Worm (Caenorhabditis elegans) whole organism, young adult: ENCODE measurements around the gene ZK632.2.
A peak's percentile ranks its signal among the peaks of the same experiment; 100 is the strongest.

Experiments
- B0035.1 ChIP-seq: sonication (generic microtip); optimal IDR thresholded peaks from 2 replicates; lab custom pipeline; 2016; ENCODE audit warnings: missing genetic modification characterization, mild to moderate bottlenecking, missing compliant biosample characterization, missing genotype, missing genetic modification reagents
- B0336.3 ChIP-seq: fragments of 200-800 bp; sonication (Bioruptor generic); IDR thresholded peaks from 2 replicates; pipeline ENCODE4 v1.3.6; 2022; ENCODE audit warnings: missing genetic modification characterization, missing compliant biosample characterization
- K11D2.4 ChIP-seq: fragments of 200-800 bp; sonication (Bioruptor generic); IDR thresholded peaks from 2 replicates; pipeline ENCODE4 v1.3.6; 2022; ENCODE audit warnings: missing genetic modification reagents, missing genetic modification characterization, missing compliant biosample characterization
- Y53F4B.3 ChIP-seq: fragments of 200-800 bp; sonication (Bioruptor generic); IDR thresholded peaks from 2 replicates; pipeline ENCODE4 v1.3.6; 2022; ENCODE audit warnings: missing genetic modification reagents, missing genetic modification characterization, missing compliant biosample characterization
- Y67H2A.10 ChIP-seq: fragments of 200-800 bp; sonication (Bioruptor generic); conservative IDR thresholded peaks from 2 replicates; pipeline ENCODE4 v1.3.6; 2022; ENCODE audit warnings: missing genetic modification reagents, missing genetic modification characterization, missing compliant biosample characterization
- aptf-2 ChIP-seq: fragments of 200-800 bp; sonication (Bioruptor generic); conservative IDR thresholded peaks from 2 replicates; pipeline ENCODE4 v1.3.6; 2022; ENCODE audit warnings: missing genetic modification reagents, missing genetic modification characterization, missing compliant biosample characterization
- atf-7 ChIP-seq: sonication (generic microtip); optimal IDR thresholded peaks from 2 replicates; lab custom pipeline; 2017; ENCODE audit warnings: mild to moderate bottlenecking, missing genetic modification characterization, missing compliant biosample characterization
- attf-3 ChIP-seq: fragments of 200-800 bp; sonication (Bioruptor generic); conservative IDR thresholded peaks from 2 replicates; pipeline ENCODE4 v1.3.6; 2022; ENCODE audit warnings: missing genetic modification reagents, missing genetic modification characterization, missing compliant biosample characterization
- attf-6 ChIP-seq: fragments of 200-800 bp; sonication (Bioruptor generic); IDR thresholded peaks from 2 replicates; pipeline ENCODE4 v1.3.6; 2022; ENCODE audit warnings: missing genetic modification reagents, missing genetic modification characterization, missing compliant biosample characterization
- bed-1 ChIP-seq: fragments of 200-800 bp; sonication (Bioruptor generic); IDR thresholded peaks from 2 replicates; pipeline ENCODE4 v1.3.6; 2022; ENCODE audit warnings: missing genetic modification reagents, missing genetic modification characterization, missing compliant biosample characterization
- ccch-3 ChIP-seq: fragments of 200-800 bp; sonication (Bioruptor generic); optimal IDR thresholded peaks from 2 replicates; lab custom pipeline; 2018; ENCODE audit warnings: mild to moderate bottlenecking, missing genetic modification characterization, missing compliant biosample characterization
- cebp-2 ChIP-seq: fragments of 200-800 bp; sonication (Bioruptor generic); IDR thresholded peaks from 2 replicates; pipeline ENCODE4 v1.3.6; 2022; ENCODE audit warnings: missing genetic modification characterization, missing compliant biosample characterization
- ceh-27 ChIP-seq: fragments of 200-800 bp; sonication (Bioruptor generic); optimal IDR thresholded peaks from 2 replicates; lab custom pipeline; 2018; ENCODE audit warnings: mild to moderate bottlenecking, missing genetic modification characterization, moderate library complexity, missing compliant biosample characterization
- ceh-79 ChIP-seq: sonication (generic microtip); optimal IDR thresholded peaks from 2 replicates; lab custom pipeline; 2017; ENCODE audit warnings: mild to moderate bottlenecking, missing genetic modification characterization, missing compliant biosample characterization
- chd-7 ChIP-seq: sonication (generic microtip); optimal IDR thresholded peaks from 2 replicates; lab custom pipeline; 2016; ENCODE audit warnings: mild to moderate bottlenecking, missing genetic modification characterization, moderate library complexity, missing compliant biosample characterization
- die-1 ChIP-seq: sonication (generic microtip); optimal IDR thresholded peaks from 2 replicates; lab custom pipeline; 2016; ENCODE audit warnings: missing genotype, mild to moderate bottlenecking, missing genetic modification characterization, missing compliant biosample characterization
- dox-1 ChIP-seq: fragments of 200-800 bp; sonication (Bioruptor generic); IDR thresholded peaks from 2 replicates; pipeline ENCODE4 v1.3.6; 2022; ENCODE audit warnings: missing genetic modification reagents, missing genetic modification characterization, missing compliant biosample characterization
- dpl-1 ChIP-seq: fragments of 150-350 bp; optimal IDR thresholded peaks from 2 replicates; lab custom pipeline; 2014; ENCODE audit warnings: missing biosample characterization, missing genetic modification reagents, missing genetic modification characterization
- efl-1 ChIP-seq: fragments of 150-350 bp; optimal IDR thresholded peaks from 2 replicates; lab custom pipeline; 2014; ENCODE audit warnings: missing biosample characterization, missing genetic modification reagents, missing genetic modification characterization
- egl-44 ChIP-seq: fragments of 200-800 bp; sonication (Bioruptor generic); IDR thresholded peaks from 2 replicates; pipeline ENCODE4 v1.3.6; 2022; ENCODE audit warnings: missing genetic modification reagents, missing genetic modification characterization, missing compliant biosample characterization
- egrh-3 ChIP-seq: fragments of 200-800 bp; sonication (Bioruptor generic); IDR thresholded peaks from 2 replicates; pipeline ENCODE4 v1.3.6; 2022; ENCODE audit warnings: missing genetic modification reagents, missing genetic modification characterization, missing compliant biosample characterization
- hlh-12 ChIP-seq: sonication (generic microtip); optimal IDR thresholded peaks from 2 replicates; lab custom pipeline; 2016; ENCODE audit warnings: missing genetic modification characterization, missing compliant biosample characterization
- hmg-1.2 ChIP-seq: fragments of 200-800 bp; sonication (Bioruptor generic); IDR thresholded peaks from 2 replicates; pipeline ENCODE4 v1.3.6; 2022; ENCODE audit warnings: missing genetic modification reagents, missing genetic modification characterization, missing compliant biosample characterization
- hrde-1 ChIP-seq: sonication (generic microtip); optimal IDR thresholded peaks from 2 replicates; lab custom pipeline; 2016; ENCODE audit warnings: missing genetic modification characterization, mild to moderate bottlenecking, missing compliant biosample characterization, moderate library complexity, missing genotype, missing genetic modification reagents, borderline replicate concordance
- hsf-1 ChIP-seq: fragments of 200-800 bp; sonication (Bioruptor generic); IDR thresholded peaks from 2 replicates; pipeline ENCODE4 v1.3.6; 2022; ENCODE audit warnings: missing genetic modification reagents, missing genetic modification characterization, missing compliant biosample characterization
- let-526 ChIP-seq: fragments of 200-800 bp; sonication (Bioruptor generic); IDR thresholded peaks from 2 replicates; pipeline ENCODE4 v1.3.6; 2022; ENCODE audit warnings: missing genetic modification reagents, missing genetic modification characterization, missing compliant biosample characterization
- let-607 ChIP-seq, 2 experiments: fragments of 200-800 bp in 1 of 2; sonication (Bioruptor generic) in 1 of 2; sonication (generic microtip) in 1 of 2; optimal IDR thresholded peaks; 2 replicates each; lab custom pipeline; 2016 to 2018; ENCODE audit warnings: mild to moderate bottlenecking in 2 of 2, missing compliant biosample characterization in 2 of 2, missing genetic modification characterization in 2 of 2, moderate library complexity in 2 of 2, missing genotype in 1 of 2
- lsl-1 ChIP-seq: fragments of 200-800 bp; sonication (Bioruptor generic); optimal IDR thresholded peaks from 2 replicates; lab custom pipeline; 2018; ENCODE audit warnings: mild to moderate bottlenecking, missing genetic modification characterization, moderate library complexity, missing compliant biosample characterization
- madf-10 ChIP-seq: sonication (generic microtip); optimal IDR thresholded peaks from 2 replicates; lab custom pipeline; 2016; ENCODE audit warnings: mild to moderate bottlenecking, missing genetic modification characterization, missing compliant biosample characterization
- madf-3 ChIP-seq: fragments of 200-800 bp; sonication (Bioruptor generic); IDR thresholded peaks from 2 replicates; pipeline ENCODE4 v1.3.6; 2022; ENCODE audit warnings: missing genetic modification reagents, missing genetic modification characterization, missing compliant biosample characterization
- mcd-1 ChIP-seq: fragments of 200-800 bp; sonication (Bioruptor generic); IDR thresholded peaks from 2 replicates; pipeline ENCODE4 v1.3.6; 2022; ENCODE audit warnings: missing genetic modification reagents, missing genetic modification characterization, missing compliant biosample characterization
- mel-28 ChIP-seq: sonication (generic microtip); optimal IDR thresholded peaks from 2 replicates; lab custom pipeline; 2016; ENCODE audit warnings: borderline replicate concordance, mild to moderate bottlenecking, missing genetic modification characterization, missing compliant biosample characterization
- nfya-1 ChIP-seq: sonication (generic microtip); optimal IDR thresholded peaks from 2 replicates; lab custom pipeline; 2017; ENCODE audit warnings: antibody characterized with exemption, missing compliant biosample characterization, missing genetic modification characterization, borderline replicate concordance; ENCODE audit not compliant: insufficient read depth
- nfya-2 ChIP-seq: fragments of 200-800 bp; sonication (Bioruptor generic); IDR thresholded peaks from 2 replicates; pipeline ENCODE4 v1.3.6; 2022; ENCODE audit warnings: missing genetic modification reagents, missing genetic modification characterization, missing compliant biosample characterization
- nfyb-1 ChIP-seq: fragments of 200-800 bp; sonication (Bioruptor generic); IDR thresholded peaks from 2 replicates; pipeline ENCODE4 v1.3.6; 2022; ENCODE audit warnings: missing genetic modification reagents, missing genetic modification characterization, missing compliant biosample characterization
- nhr-120 ChIP-seq: fragments of 200-800 bp; sonication (Bioruptor generic); IDR thresholded peaks from 2 replicates; pipeline ENCODE4 v1.3.6; 2022; ENCODE audit warnings: missing genetic modification characterization, missing compliant biosample characterization
- nhr-179 ChIP-seq: sonication (generic microtip); optimal IDR thresholded peaks from 2 replicates; lab custom pipeline; 2016; ENCODE audit warnings: mild to moderate bottlenecking, missing genetic modification characterization, missing compliant biosample characterization
- nhr-27 ChIP-seq: fragments of 200-800 bp; sonication (Bioruptor generic); optimal IDR thresholded peaks from 2 replicates; lab custom pipeline; 2018; ENCODE audit warnings: mild to moderate bottlenecking, missing genetic modification characterization, moderate library complexity, missing compliant biosample characterization
- nhr-90 ChIP-seq: sonication (generic microtip); optimal IDR thresholded peaks from 2 replicates; lab custom pipeline; 2016; ENCODE audit warnings: missing genotype, mild to moderate bottlenecking, missing genetic modification characterization, missing compliant biosample characterization
- rec-8 ChIP-seq, 2 experiments: sonication (generic microtip); optimal IDR thresholded peaks; 2 replicates each; lab custom pipeline; 2016; ENCODE audit warnings: mild to moderate bottlenecking in 2 of 2, missing genetic modification characterization in 2 of 2, missing genetic modification reagents in 2 of 2, missing genotype in 2 of 2, missing biosample characterization in 1 of 2, missing compliant biosample characterization in 1 of 2, moderate library complexity in 1 of 2
- snpc-3.4 ChIP-seq: sonication (generic microtip); optimal IDR thresholded peaks from 2 replicates; lab custom pipeline; 2017; ENCODE audit warnings: missing genetic modification characterization, mild to moderate bottlenecking, missing compliant biosample characterization, antibody characterized with exemption, moderate library complexity, missing genotype, missing genetic modification reagents
- snpc-4 ChIP-seq, 5 experiments: fragments of 150-350 bp in 1 of 5; sonication (generic microtip) in 4 of 5; optimal IDR thresholded peaks; 2 replicates each; lab custom pipeline; 2014 to 2018; ENCODE audit warnings: missing genetic modification characterization in 5 of 5, missing biosample characterization in 3 of 5, antibody characterized with exemption in 2 of 5, mild to moderate bottlenecking in 2 of 5, missing compliant biosample characterization in 2 of 5, missing genotype in 2 of 5, moderate library complexity in 2 of 5, missing genetic modification reagents in 1 of 5
- somi-1 ChIP-seq: fragments of 200-800 bp; sonication (Bioruptor generic); optimal IDR thresholded peaks from 2 replicates; lab custom pipeline; 2018; ENCODE audit warnings: mild to moderate bottlenecking, missing genetic modification characterization, missing compliant biosample characterization
- sptf-2 ChIP-seq: fragments of 200-800 bp; sonication (Bioruptor generic); optimal IDR thresholded peaks from 2 replicates; lab custom pipeline; 2018; ENCODE audit warnings: mild to moderate bottlenecking, missing genetic modification characterization, missing compliant biosample characterization
- tbx-9 ChIP-seq: sonication (generic microtip); optimal IDR thresholded peaks from 2 replicates; lab custom pipeline; 2016; ENCODE audit warnings: borderline replicate concordance, missing genetic modification characterization, inconsistent platforms, missing compliant biosample characterization
- xnd-1 ChIP-seq: sonication (generic microtip); optimal IDR thresholded peaks from 2 replicates; lab custom pipeline; 2016; ENCODE audit warnings: missing genotype, missing genetic modification reagents, missing genetic modification characterization, missing compliant biosample characterization
- ztf-22 ChIP-seq: fragments of 200-800 bp; sonication (Bioruptor generic); optimal IDR thresholded peaks from 2 replicates; lab custom pipeline; 2018; ENCODE audit warnings: mild to moderate bottlenecking, missing genetic modification characterization, moderate library complexity, missing compliant biosample characterization

ZK632.2 gene

DNA sequence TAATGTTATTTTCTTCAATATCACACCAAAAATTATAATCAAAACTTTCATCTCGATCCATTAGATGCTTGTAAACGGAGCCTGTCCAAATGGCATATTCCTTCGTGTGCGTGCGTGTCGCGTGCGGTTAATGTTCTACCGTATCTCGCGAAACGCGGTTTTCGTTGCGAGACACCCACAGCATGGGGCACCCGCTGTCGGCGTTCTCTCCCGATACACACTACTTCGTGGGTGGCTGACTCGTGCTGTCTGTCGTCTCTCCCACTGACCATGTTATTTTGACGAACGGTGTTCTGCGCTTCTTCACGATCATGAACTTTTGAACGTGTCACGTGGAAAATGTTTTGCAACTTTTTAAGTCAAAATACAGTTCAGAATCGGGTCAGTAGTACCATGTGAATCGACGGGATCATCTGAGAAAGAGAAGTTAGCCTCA, 33.4 kb upstream of the ZK632.2 start (continued):
- peak; percentile 94 for TF ChIP-seq madf-10 (tag; lab: Kevin White, UChicago)
- no peak for TF ChIP-seq nhr-120 (GFP tag; lab: Robert Waterston, UW)
- 0 out of 2 replicates have a peak, but pooled peaks have one; percentile 40 for TF ChIP-seq aptf-2 (GFP tag; lab: Robert Waterston, UW)
- no peak for TF ChIP-seq nfya-1 (tag; lab: Kevin White, UChicago)
- TF ChIP-seq nhr-179 (tag; lab: Kevin White, UChicago), result no peak
- TF ChIP-seq ztf-22, result peak; percentile 97
- peak; percentile 98 for TF ChIP-seq let-526 (GFP tag; lab: Robert Waterston, UW)
- TF ChIP-seq hmg-1.2 (GFP tag; lab: Robert Waterston, UW), result peak; percentile 95
- peak; percentile 90 for TF ChIP-seq B0035.1 (tag; lab: Kevin White, UChicago)
- peak; percentile 54 for TF ChIP-seq egrh-3 (GFP tag; lab: Robert Waterston, UW)
- no peak for TF ChIP-seq hrde-1
- TF ChIP-seq xnd-1 (tag; lab: Kevin White, UChicago), result no peak
- peak; percentile 19 for TF ChIP-seq dpl-1
- peak; percentile 99 for TF ChIP-seq somi-1
- TF ChIP-seq snpc-3.4 (tag; lab: Kevin White, UChicago), result peak; percentile 55
- peak; percentile 97 for TF ChIP-seq bed-1 (GFP tag; lab: Robert Waterston, UW)
- TF ChIP-seq attf-6 (GFP tag; lab: Robert Waterston, UW), result peak; percentile 44; the same call in 1 of the 2 replicates
- peak; percentile 91 to 94 for TF ChIP-seq let-607 (tag; optimal IDR thresholded peaks at IDR 0.05; lab: Kevin White, UChicago)
- TF ChIP-seq die-1 (tag; lab: Kevin White, UChicago), result peak; percentile 62
- TF ChIP-seq rec-8 (tag; optimal IDR thresholded peaks at IDR 0.05; lab: Kevin White, UChicago), result no peak
- TF ChIP-seq cebp-2 (GFP tag; lab: Robert Waterston, UW), result peak; percentile 95
- TF ChIP-seq hsf-1 (GFP tag; lab: Robert Waterston, UW), result peak; percentile 72
- TF ChIP-seq nfya-2 (GFP tag; lab: Robert Waterston, UW), result 0 out of 2 replicates have a peak, but pooled peaks have one; percentile 87
- peak; percentile 59 for TF ChIP-seq ccch-3
- peak; percentile 92 for TF ChIP-seq nhr-27
- TF ChIP-seq efl-1 (GFP tag; lab: Kevin White, UChicago), result no peak
- TF ChIP-seq mcd-1 (GFP tag; lab: Robert Waterston, UW), result peak; percentile 96
- TF ChIP-seq sptf-2 (GFP tag; lab: Kevin White, UChicago), result peak; percentile 17
- peak; percentile 96 for TF ChIP-seq egl-44 (GFP tag; lab: Robert Waterston, UW)
- TF ChIP-seq K11D2.4 (GFP tag; lab: Robert Waterston, UW), result peak; percentile 98
- peak; percentile 74 for TF ChIP-seq attf-3 (GFP tag; lab: Robert Waterston, UW)
- TF ChIP-seq Y67H2A.10 (GFP tag; lab: Robert Waterston, UW), result peak; percentile 99
- TF ChIP-seq tbx-9, result no peak
- TF ChIP-seq mel-28 (tag; lab: Kevin White, UChicago), result peak; percentile 56
- TF ChIP-seq nfyb-1 (GFP tag; lab: Robert Waterston, UW), result peak; percentile 99
- TF ChIP-seq Y53F4B.3 (GFP tag; lab: Robert Waterston, UW), result no peak
- peak; percentile 29 for TF ChIP-seq lsl-1 (GFP tag; lab: Kevin White, UChicago)
- peak; percentile 99 for TF ChIP-seq chd-7 (tag; lab: Kevin White, UChicago)
- peak; percentile 98 for TF ChIP-seq ceh-27 (GFP tag; lab: Kevin White, UChicago)
- TF ChIP-seq snpc-4 (GFP tag; optimal IDR thresholded peaks at IDR 0.05; lab: Kevin White, UChicago), result peak; percentile 43
- peak in 3 of 4 experiments; percentile 57 to 84 (median 83) for TF ChIP-seq snpc-4 (tag; optimal IDR thresholded peaks at IDR 0.05; lab: Kevin White, UChicago)
- peak; percentile 97 for TF ChIP-seq atf-7 (tag; lab: Kevin White, UChicago)
- peak; percentile 97 for TF ChIP-seq dox-1 (GFP tag; lab: Robert Waterston, UW)
- TF ChIP-seq ceh-79 (tag; lab: Kevin White, UChicago), result peak; percentile 77
- TF ChIP-seq B0336.3 (GFP tag; lab: Robert Waterston, UW), result peak; percentile 99
- TF ChIP-seq hlh-12, result no peak
- peak; percentile 100 for TF ChIP-seq madf-3 (GFP tag; lab: Robert Waterston, UW)
- peak; percentile 94 for TF ChIP-seq nhr-90 (tag; lab: Kevin White, UChicago)
